Fruit fly (Drosophila melanogaster): ENCODE data around the gene CG9512.
A peak's percentile ranks its signal among the peaks of the same experiment; 100 is the strongest.

Gene CG9512

DNA sequence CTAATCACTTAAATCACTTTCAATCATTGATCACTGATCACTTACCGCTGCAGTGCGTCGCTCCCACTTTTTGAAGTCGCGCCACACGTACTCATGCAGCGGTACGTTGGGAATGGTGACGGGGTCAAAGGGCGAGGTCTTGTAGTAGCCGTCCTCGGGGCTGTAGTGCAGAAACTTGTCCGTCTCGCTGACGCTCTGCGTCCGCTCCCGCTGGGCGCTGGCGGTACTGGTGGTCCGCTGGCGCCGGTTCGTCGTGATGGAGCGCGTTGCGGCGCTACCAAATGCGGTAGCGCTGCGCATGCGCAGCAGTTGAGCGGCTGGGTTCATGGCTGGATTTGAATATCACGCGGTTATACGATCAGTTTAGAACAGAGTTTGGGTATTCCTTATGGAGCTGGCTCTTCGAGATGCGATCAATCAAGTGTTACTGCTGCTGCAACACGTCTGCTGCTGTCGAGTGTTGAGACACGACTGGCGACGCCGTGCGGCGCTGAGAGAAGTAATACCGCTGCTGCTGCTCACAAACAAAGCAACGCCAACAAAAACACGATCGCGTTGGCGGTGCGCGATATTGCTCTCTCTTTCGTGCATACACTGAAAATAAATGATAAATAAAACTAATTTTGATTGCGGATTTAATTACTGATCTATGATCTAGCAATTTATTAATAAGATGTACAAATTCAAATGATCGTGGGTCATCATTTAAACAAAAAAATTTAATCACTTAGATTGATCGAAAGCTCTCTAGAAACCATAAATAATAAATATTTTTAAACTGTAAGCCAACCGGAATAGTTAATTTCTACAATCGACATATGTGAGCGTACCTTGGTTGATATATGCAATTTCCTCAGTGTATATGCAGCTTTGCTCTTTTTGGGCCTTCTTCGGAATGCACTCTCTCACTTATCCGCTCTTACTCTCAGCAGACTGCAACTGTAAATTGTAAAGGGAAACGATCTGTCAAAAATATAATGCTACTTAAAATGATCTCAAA, 45.2 kb upstream of the CG9512 start (continued):
- TF ChIP-seq CG7786 (GFP tag; optimal IDR thresholded peaks at IDR 0.05): peak; percentile 70
- peak; percentile 77 for TF ChIP-seq CG17186 (GFP tag; optimal IDR thresholded peaks at IDR 0.05)
- peak; percentile 73 for TF ChIP-seq CG2120 (GFP tag; optimal IDR thresholded peaks at IDR 0.05)
- TF ChIP-seq zfh2 (GFP tag; optimal IDR thresholded peaks at IDR 0.05): no peak
- peak; percentile 83 for TF ChIP-seq sim (GFP tag; IDR thresholded peaks at IDR 0.05)
- TF ChIP-seq YL-1 (GFP tag; optimal IDR thresholded peaks at IDR 0.05): peak; percentile 78
- TF ChIP-seq gsb (GFP tag; IDR thresholded peaks at IDR 0.05): peak; percentile 48
- TF ChIP-seq exex (tag; optimal IDR thresholded peaks at IDR 0.05): peak; percentile 20
- TF ChIP-seq pzg (GFP tag; optimal IDR thresholded peaks at IDR 0.05): no peak
- 0 out of 3 replicates have a peak, but pooled peaks have one; percentile 24 for TF ChIP-seq CG7963 (GFP tag; IDR thresholded peaks at IDR 0.05; ENCODE audit: partially characterized antibody)
- peak; percentile 14 to 64 for TF ChIP-seq crp (GFP tag; optimal IDR thresholded peaks at IDR 0.05)
- TF ChIP-seq z (GFP tag; IDR thresholded peaks at IDR 0.05): no peak; the same call in 2 of the 3 replicates
- TF ChIP-seq NC2α (GFP tag; optimal IDR thresholded peaks at IDR 0.05): peak; percentile 80
- peak; percentile 62 for TF ChIP-seq psq (GFP tag; optimal IDR thresholded peaks at IDR 0.05)
- TF ChIP-seq btn (GFP tag; optimal IDR thresholded peaks at IDR 0.05): peak; percentile 57
- TF ChIP-seq fd64A (GFP tag; optimal IDR thresholded peaks at IDR 0.05): peak; percentile 76
- TF ChIP-seq CG3407 (GFP tag; optimal IDR thresholded peaks at IDR 0.05): peak; percentile 89
- peak; percentile 30; the same call in 1 of the 2 replicates for TF ChIP-seq bbx (GFP tag; IDR thresholded peaks at IDR 0.05; ENCODE audit: partially characterized antibody)
- TF ChIP-seq CG4707 (GFP tag; optimal IDR thresholded peaks at IDR 0.05): peak; percentile 87
- TF ChIP-seq CG32767 (GFP tag; IDR thresholded peaks at IDR 0.05): peak; percentile 86
- TF ChIP-seq vvl (GFP tag; IDR thresholded peaks at IDR 0.05): peak; percentile 93
- peak; percentile 95 for TF ChIP-seq sqz (GFP tag; optimal IDR thresholded peaks at IDR 0.05)
- TF ChIP-seq CG2199 (GFP tag; IDR thresholded peaks at IDR 0.05): no peak
- TF ChIP-seq lilli (GFP tag; optimal IDR thresholded peaks at IDR 0.05): peak; percentile 85
- TF ChIP-seq nom (GFP tag; optimal IDR thresholded peaks at IDR 0.05): peak; percentile 96
- peak; percentile 56 for TF ChIP-seq CG11398 (GFP tag; optimal IDR thresholded peaks at IDR 0.05)
- TF ChIP-seq Antp (GFP tag; optimal IDR thresholded peaks at IDR 0.05): peak; percentile 59
- peak; percentile 85 for TF ChIP-seq Mad (GFP tag; optimal IDR thresholded peaks at IDR 0.05)
- TF ChIP-seq CG11093 (GFP tag; IDR thresholded peaks at IDR 0.05): peak; percentile 86
- peak; percentile 89 for TF ChIP-seq CG17568 (GFP tag; optimal IDR thresholded peaks at IDR 0.05)
- peak; percentile 90 for TF ChIP-seq corto (GFP tag; optimal IDR thresholded peaks at IDR 0.05)
- TF ChIP-seq esg (GFP tag; conservative IDR thresholded peaks at IDR 0.05): peak; percentile 92
- peak; percentile 84 for TF ChIP-seq Hmr (GFP tag; optimal IDR thresholded peaks at IDR 0.05)
- TF ChIP-seq CG17359 (tag; optimal IDR thresholded peaks at IDR 0.05): peak; percentile 94
- TF ChIP-seq peb (GFP tag; IDR thresholded peaks at IDR 0.05): peak; percentile 87
- no peak for TF ChIP-seq unc-4 (GFP tag; IDR thresholded peaks at IDR 0.05; ENCODE audit: partially characterized antibody)
- peak; percentile 98 for TF ChIP-seq CG10979 (tag; optimal IDR thresholded peaks at IDR 0.05)
- peak; percentile 80 for TF ChIP-seq slp2 (GFP tag; optimal IDR thresholded peaks at IDR 0.05)
- peak; percentile 96 for TF ChIP-seq CG30403 (GFP tag; optimal IDR thresholded peaks at IDR 0.05)
- TF ChIP-seq HmgD (GFP tag; optimal IDR thresholded peaks at IDR 0.05): peak; percentile 26
- TF ChIP-seq CG6683 (GFP tag; optimal IDR thresholded peaks at IDR 0.05): peak; percentile 69
- TF ChIP-seq sima (GFP tag; optimal IDR thresholded peaks at IDR 0.05): peak; percentile 26
- TF ChIP-seq onecut (GFP tag; IDR thresholded peaks at IDR 0.05): peak; percentile 88
- peak; percentile 95 for TF ChIP-seq croc (GFP tag; conservative IDR thresholded peaks at IDR 0.05)
- TF ChIP-seq zfh1 (GFP tag; IDR thresholded peaks at IDR 0.05): peak; percentile 94
- peak; percentile 68 for TF ChIP-seq Adf1 (GFP tag; IDR thresholded peaks at IDR 0.05)
- peak; percentile 94 for TF ChIP-seq so (GFP tag; IDR thresholded peaks at IDR 0.05)
- peak; percentile 77 for TF ChIP-seq CG6654 (GFP tag; optimal IDR thresholded peaks at IDR 0.05)
